Worm (Caenorhabditis elegans) whole organism, early embryonic: ENCODE data around the gene tbx-8.

Experiments
- F13C5.2 ChIP-seq: sonication (generic microtip); optimal IDR thresholded peaks from 2 replicates; lab custom pipeline; 2017; ENCODE audit warnings: mild to moderate bottlenecking, missing genetic modification characterization, inconsistent platforms, missing compliant biosample characterization
- aly-1 ChIP-seq: sonication (generic microtip); optimal IDR thresholded peaks from 2 replicates; lab custom pipeline; 2016; ENCODE audit warnings: missing genetic modification characterization, missing compliant biosample characterization
- ama-1 ChIP-seq: fragments of 150-350 bp; optimal IDR thresholded peaks from 2 replicates; lab custom pipeline; 2014
- ceh-36 ChIP-seq: sonication (generic microtip); optimal IDR thresholded peaks from 2 replicates; lab custom pipeline; 2016; ENCODE audit warnings: missing genetic modification characterization, inconsistent platforms, missing compliant biosample characterization
- flt-1 ChIP-seq: fragments of 200-800 bp; sonication (Bioruptor generic); IDR thresholded peaks from 2 replicates; pipeline ENCODE4 v1.3.6; 2022; ENCODE audit warnings: missing genetic modification characterization, missing compliant biosample characterization
- hmbx-1 ChIP-seq: sonication (generic microtip); optimal IDR thresholded peaks from 2 replicates; lab custom pipeline; 2016; ENCODE audit warnings: mild to moderate bottlenecking, missing genetic modification characterization, missing compliant biosample characterization
- pes-1 ChIP-seq: fragments of 200-800 bp; sonication (Bioruptor generic); IDR thresholded peaks from 2 replicates; pipeline ENCODE4 v1.3.6; 2022; ENCODE audit warnings: missing genetic modification reagents, missing genetic modification characterization, missing compliant biosample characterization
- tbx-11 ChIP-seq: fragments of 200-800 bp; sonication (Bioruptor generic); IDR thresholded peaks from 2 replicates; pipeline ENCODE4 v1.3.6; 2022; ENCODE audit warnings: missing genetic modification characterization, missing compliant biosample characterization
- tbx-37 ChIP-seq: fragments of 200-800 bp; sonication (Bioruptor generic); conservative IDR thresholded peaks from 2 replicates; pipeline ENCODE4 v1.3.6; 2022; ENCODE audit warnings: missing genetic modification reagents, missing genetic modification characterization, missing compliant biosample characterization

- TF ChIP-seq tbx-11: no peak
- TF ChIP-seq aly-1 (tag; lab: Kevin White, UChicago): no peak
- no peak for TF ChIP-seq F13C5.2 (tag; lab: Kevin White, UChicago)
- no peak for TF ChIP-seq tbx-37 (GFP tag; lab: Robert Waterston, UW)
- no peak for TF ChIP-seq pes-1
- TF ChIP-seq flt-1 (GFP tag; lab: Robert Waterston, UW): no peak
- no peak for TF ChIP-seq ama-1 (lab: Kevin White, UChicago)
- no peak for TF ChIP-seq hmbx-1 (tag; lab: Kevin White, UChicago)
- TF ChIP-seq ceh-36: no peak
Observed at ce11 chrIII:10311016-10311415, 36.1 kb upstream of the tbx-8 start, which contains the start of gene T07A5.7.
